Worm (Caenorhabditis elegans) whole organism, late embryonic: ENCODE data around the gene srd-10.

Experiments used
- K02D7.2 ChIP-seq: sonication (generic microtip); optimal IDR thresholded peaks from 2 replicates; lab custom pipeline; 2017; ENCODE audit warnings: mild to moderate bottlenecking, missing genetic modification characterization, missing compliant biosample characterization
- ceh-31 ChIP-seq: sonication (generic microtip); optimal IDR thresholded peaks from 2 replicates; lab custom pipeline; 2016; ENCODE audit warnings: missing genetic modification characterization, missing compliant biosample characterization
- pag-3 ChIP-seq: sonication (generic microtip); optimal IDR thresholded peaks from 2 replicates; lab custom pipeline; 2016; ENCODE audit warnings: missing compliant biosample characterization, missing genetic modification characterization, borderline replicate concordance
- pqm-1 ChIP-seq: sonication (generic microtip); optimal IDR thresholded peaks from 2 replicates; lab custom pipeline; 2016; ENCODE audit warnings: missing genetic modification characterization, missing compliant biosample characterization

DNA sequence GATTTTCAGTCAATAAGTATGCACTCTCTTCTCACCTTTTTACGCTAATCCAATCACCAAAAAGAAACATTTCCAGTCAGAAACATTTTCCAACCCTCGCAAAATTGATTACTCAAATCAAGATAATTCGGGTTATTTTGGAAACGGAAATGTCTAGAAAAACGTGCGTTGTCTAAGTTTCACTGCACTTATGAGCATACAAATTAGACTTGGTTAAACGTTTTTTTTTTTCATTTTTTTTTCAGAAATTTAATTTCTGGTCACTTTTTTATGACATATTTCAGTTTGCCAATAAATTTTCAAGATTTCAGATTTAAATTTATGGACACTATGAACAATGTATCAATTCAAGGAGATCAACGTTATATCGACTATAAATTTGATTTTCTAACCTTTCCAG, 8.1 kb downstream of the srd-10 start, which contains the start of gene sru-12:
- TF ChIP-seq pag-3 (no peak), ceh-31 (tag; lab: Kevin White, UChicago) (no peak), K02D7.2 (tag; lab: Kevin White, UChicago) (no peak), pqm-1 (tag; lab: Kevin White, UChicago) (no peak)
